Worm (Caenorhabditis elegans) whole organism, young adult: Measurements from ENCODE around the gene nep-5.

Experiments
- efl-1 ChIP-seq: fragments of 150-350 bp; optimal IDR thresholded peaks from 2 replicates; lab custom pipeline; 2014; ENCODE audit warnings: missing biosample characterization, missing genetic modification reagents, missing genetic modification characterization
- lin-26 ChIP-seq: fragments of 200-800 bp; sonication (Bioruptor generic); IDR thresholded peaks from 2 replicates; pipeline ENCODE4 v1.3.6; 2022; ENCODE audit warnings: missing genetic modification reagents, missing genetic modification characterization, missing compliant biosample characterization
- nfya-1 ChIP-seq: sonication (generic microtip); optimal IDR thresholded peaks from 2 replicates; lab custom pipeline; 2017; ENCODE audit warnings: antibody characterized with exemption, missing compliant biosample characterization, missing genetic modification characterization, borderline replicate concordance; ENCODE audit not compliant: insufficient read depth
- snpc-4 ChIP-seq, 5 experiments: fragments of 150-350 bp in 1 of 5; sonication (generic microtip) in 4 of 5; optimal IDR thresholded peaks; 2 replicates each; lab custom pipeline; 2014 to 2018; ENCODE audit warnings: missing genetic modification characterization in 5 of 5, missing biosample characterization in 3 of 5, antibody characterized with exemption in 2 of 5, mild to moderate bottlenecking in 2 of 5, missing compliant biosample characterization in 2 of 5, missing genotype in 2 of 5, moderate library complexity in 2 of 5, missing genetic modification reagents in 1 of 5

DNA sequence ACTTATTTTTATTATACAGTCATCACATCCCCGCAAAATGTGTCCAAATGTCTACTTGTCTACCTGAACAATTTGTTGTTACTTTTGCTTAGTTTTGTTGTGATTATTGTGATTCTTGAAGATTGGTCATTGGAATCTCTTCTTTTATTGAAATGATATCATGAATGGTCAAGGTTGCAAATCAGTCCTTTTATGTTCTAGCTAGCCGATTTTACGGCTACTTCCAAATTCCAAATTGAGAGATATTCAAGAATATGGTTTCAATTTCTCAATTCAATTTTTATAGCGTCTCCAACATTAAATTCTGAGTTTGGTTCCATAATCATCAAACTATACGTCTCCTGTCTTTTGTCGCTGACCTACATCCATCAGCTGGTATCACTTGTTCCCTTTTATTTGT lies 36.7 kb upstream of the nep-5 start:
- TF ChIP-seq snpc-4 (GFP tag; optimal IDR thresholded peaks at IDR 0.05; lab: Kevin White, UChicago) = no peak
- TF ChIP-seq snpc-4 (tag; optimal IDR thresholded peaks at IDR 0.05; lab: Kevin White, UChicago) = no peak
- no peak for TF ChIP-seq lin-26 (GFP tag; lab: Robert Waterston, UW)
- TF ChIP-seq nfya-1 (tag; lab: Kevin White, UChicago) = no peak
- TF ChIP-seq efl-1 = no peak
